Fruit fly (Drosophila melanogaster) whole organism, pupa: Measurements from ENCODE around the gene Gen.

Experiments used
- CG10348 ChIP-seq: fragments of 200-800 bp; sonication (Bioruptor generic); IDR thresholded peaks from 2 replicates; pipeline ENCODE4 v1.3.6; 2022; ENCODE audit warnings: missing biosample characterization, missing genetic modification characterization
- CG12605 ChIP-seq: fragments of 200-800 bp; sonication (Bioruptor generic); IDR thresholded peaks from 2 replicates; pipeline ENCODE4 v1.3.6; 2022; ENCODE audit warnings: missing biosample characterization, missing genetic modification characterization
- CG13204 ChIP-seq: fragments of 200-800 bp; sonication (Bioruptor generic); optimal IDR thresholded peaks from 2 replicates; lab custom pipeline; 2018; ENCODE audit warnings: missing biosample characterization, mild to moderate bottlenecking, missing genetic modification characterization, moderate library complexity
- CG34367 ChIP-seq: fragments of 200-800 bp; sonication (Bioruptor generic); optimal IDR thresholded peaks from 2 replicates; lab custom pipeline; 2018; ENCODE audit warnings: missing biosample characterization, mild to moderate bottlenecking, missing genetic modification characterization
- CG4496 ChIP-seq: fragments of 200-800 bp; sonication (Bioruptor generic); IDR thresholded peaks from 3 replicates; pipeline ENCODE4 v1.3.6; 2022; ENCODE audit warnings: missing biosample characterization, missing genetic modification characterization
- CG8301 ChIP-seq: fragments of 200-800 bp; sonication (Bioruptor generic); optimal IDR thresholded peaks from 2 replicates; lab custom pipeline; 2018; ENCODE audit warnings: missing biosample characterization, mild to moderate bottlenecking, missing genetic modification characterization
- D1 ChIP-seq: fragments of 200-800 bp; sonication (Bioruptor generic); optimal IDR thresholded peaks from 2 replicates; lab custom pipeline; 2018; ENCODE audit warnings: missing biosample characterization, mild to moderate bottlenecking, missing genetic modification characterization, moderate library complexity
- EcR ChIP-seq: fragments of 200-800 bp; sonication (Bioruptor generic); optimal IDR thresholded peaks from 3 replicates; lab custom pipeline; 2019; ENCODE audit warnings: missing biosample characterization, missing genetic modification characterization, mild to moderate bottlenecking, moderate library complexity, missing genetic modification reagents
- Ets98B ChIP-seq: fragments of 200-800 bp; sonication (Bioruptor generic); IDR thresholded peaks from 2 replicates; pipeline ENCODE4 v1.3.6; 2022; ENCODE audit warnings: missing biosample characterization, missing genetic modification characterization
- Pif1B ChIP-seq: fragments of 200-800 bp; sonication (Bioruptor generic); optimal IDR thresholded peaks from 3 replicates; lab custom pipeline; 2016; ENCODE audit warnings: missing biosample characterization, missing genetic modification characterization
- fd96Ca ChIP-seq: fragments of 200-800 bp; sonication (Bioruptor generic); IDR thresholded peaks from 3 replicates; pipeline ENCODE4 v1.3.6; 2022; ENCODE audit warnings: missing biosample characterization, missing genetic modification characterization
- gl ChIP-seq: fragments of 200-800 bp; sonication (Bioruptor generic); optimal IDR thresholded peaks from 2 replicates; lab custom pipeline; 2018; ENCODE audit warnings: missing biosample characterization, mild to moderate bottlenecking, missing genetic modification characterization
- rn ChIP-seq: fragments of 200-800 bp; sonication (Bioruptor generic); IDR thresholded peaks from 2 replicates; pipeline ENCODE4 v1.3.6; 2022; ENCODE audit warnings: missing biosample characterization, missing genetic modification characterization

dm6 chr3L:5133704-5134430, 18.3 kb downstream of the Gen start, which contains the start of gene Yod1:
- TF ChIP-seq EcR (GFP tag; lab: Kevin White, UChicago) (peak; percentile 88), CG10348 (no peak), Ets98B (GFP tag; lab: Robert Waterston, UW) (peak; percentile 19; the same call in 1 of the 2 replicates), CG13204 (GFP tag; lab: Kevin White, UChicago) (no peak), rn (GFP tag; lab: Robert Waterston, UW) (no peak), CG34367 (no peak), CG12605 (0 out of 2 replicates have a peak, but pooled peaks have one; percentile 12), CG4496 (no peak), gl (peak; percentile 33), Pif1B (GFP tag; lab: Kevin White, UChicago) (no peak), fd96Ca (no peak), D1 (tag; lab: Kevin White, UChicago) (no peak), CG8301 (tag; lab: Kevin White, UChicago) (no peak)
